Fruit fly (Drosophila melanogaster) whole organism, prepupa: ENCODE data around the gene Alg12.

Experiments used
- Blimp-1 ChIP-seq: fragments of 200-800 bp; sonication (Bioruptor generic); optimal IDR thresholded peaks from 3 replicates; lab custom pipeline; 2017; ENCODE audit warnings: missing biosample characterization, missing genetic modification characterization, mild to moderate bottlenecking, moderate library complexity, missing genetic modification reagents
- CG10631 ChIP-seq: fragments of 200-800 bp; sonication (Bioruptor generic); optimal IDR thresholded peaks from 2 replicates; lab custom pipeline; 2016; ENCODE audit warnings: missing biosample characterization, missing genetic modification characterization
- CG10669 ChIP-seq: fragments of 200-800 bp; sonication (Bioruptor generic); optimal IDR thresholded peaks from 3 replicates; lab custom pipeline; 2018; ENCODE audit warnings: missing biosample characterization, mild to moderate bottlenecking, missing genetic modification characterization, moderate library complexity
- CG11762 ChIP-seq: fragments of 200-800 bp; sonication (Bioruptor generic); optimal IDR thresholded peaks from 3 replicates; lab custom pipeline; 2016; ENCODE audit warnings: missing biosample characterization, missing genetic modification characterization; ENCODE audit not compliant: insufficient read depth
- CG15336 ChIP-seq: fragments of 200-800 bp; sonication (Bioruptor generic); IDR thresholded peaks from 2 replicates; pipeline ENCODE4 v1.3.6; 2022; ENCODE audit warnings: missing biosample characterization, missing genetic modification characterization
- CG16779 ChIP-seq: fragments of 200-800 bp; sonication (Bioruptor generic); optimal IDR thresholded peaks from 3 replicates; lab custom pipeline; 2017; ENCODE audit warnings: missing biosample characterization, mild to moderate bottlenecking, missing genetic modification characterization
- CG3032 ChIP-seq: fragments of 200-800 bp; optimal IDR thresholded peaks from 2 replicates; lab custom pipeline; 2019; ENCODE audit warnings: missing biosample characterization, mild to moderate bottlenecking, missing genetic modification characterization, moderate library complexity
- CG31627 ChIP-seq: fragments of 200-800 bp; sonication (Bioruptor generic); optimal IDR thresholded peaks from 3 replicates; lab custom pipeline; 2016; ENCODE audit warnings: missing biosample characterization, missing genetic modification characterization
- CG32006 ChIP-seq: fragments of 200-800 bp; sonication (Bioruptor generic); optimal IDR thresholded peaks from 3 replicates; lab custom pipeline; 2017; ENCODE audit warnings: missing biosample characterization, mild to moderate bottlenecking, missing genetic modification characterization
- CG3919 ChIP-seq: fragments of 200-800 bp; sonication (Bioruptor generic); optimal IDR thresholded peaks from 3 replicates; lab custom pipeline; 2016; ENCODE audit warnings: missing biosample characterization, missing genetic modification characterization
- CG4318 ChIP-seq: fragments of 200-800 bp; sonication (Bioruptor generic); optimal IDR thresholded peaks from 3 replicates; lab custom pipeline; 2017; ENCODE audit warnings: missing biosample characterization, mild to moderate bottlenecking, missing genetic modification characterization
- CG6163 ChIP-seq: fragments of 200-800 bp; sonication (Bioruptor generic); IDR thresholded peaks from 3 replicates; pipeline ENCODE4 v1.3.6; 2022; ENCODE audit warnings: missing biosample characterization, missing genetic modification characterization
- CG6792 ChIP-seq: fragments of 200-800 bp; sonication (Bioruptor generic); optimal IDR thresholded peaks from 3 replicates; lab custom pipeline; 2016; ENCODE audit warnings: missing biosample characterization, missing genetic modification characterization
- CG6808 ChIP-seq: fragments of 200-800 bp; sonication (Bioruptor generic); optimal IDR thresholded peaks from 3 replicates; lab custom pipeline; 2017; ENCODE audit warnings: missing biosample characterization, missing genetic modification characterization, mild to moderate bottlenecking, moderate library complexity, missing genetic modification reagents
- CG6854 ChIP-seq: fragments of 200-800 bp; sonication (Bioruptor generic); optimal IDR thresholded peaks from 2 replicates; lab custom pipeline; 2017; ENCODE audit warnings: missing biosample characterization, mild to moderate bottlenecking, missing genetic modification characterization
- CG8119 ChIP-seq: fragments of 200-800 bp; sonication (Bioruptor generic); IDR thresholded peaks from 3 replicates; pipeline ENCODE4 v1.3.6; 2022; ENCODE audit warnings: missing biosample characterization, missing genetic modification characterization
- CG8632 ChIP-seq: fragments of 200-800 bp; sonication (Bioruptor generic); optimal IDR thresholded peaks from 3 replicates; lab custom pipeline; 2016; ENCODE audit warnings: missing biosample characterization, missing genetic modification characterization
- Eip78C ChIP-seq: fragments of 200-800 bp; sonication (Bioruptor generic); peaks from one replicate; lab custom pipeline; 2016; ENCODE audit warnings: missing biosample characterization, missing genetic modification characterization
- Ets21C ChIP-seq: fragments of 200-800 bp; sonication (Bioruptor generic); optimal IDR thresholded peaks from 3 replicates; lab custom pipeline; 2016; ENCODE audit warnings: missing biosample characterization, missing genetic modification characterization
- Ets96B ChIP-seq: fragments of 200-800 bp; optimal IDR thresholded peaks from 2 replicates; lab custom pipeline; 2019; ENCODE audit warnings: missing biosample characterization, mild to moderate bottlenecking, missing genetic modification characterization, moderate library complexity
- Gug ChIP-seq: fragments of 200-800 bp; sonication (Bioruptor generic); IDR thresholded peaks from 2 replicates; pipeline ENCODE4 v1.3.6; 2022; ENCODE audit warnings: missing biosample characterization, missing genetic modification characterization
- Hr38 ChIP-seq: sonication (Bioruptor generic); optimal IDR thresholded peaks from 2 replicates; lab custom pipeline; 2016; ENCODE audit warnings: missing biosample characterization, missing genetic modification characterization
- Hr39 ChIP-seq: fragments of 200-800 bp; sonication (Bioruptor generic); optimal IDR thresholded peaks from 2 replicates; lab custom pipeline; 2016; ENCODE audit warnings: missing biosample characterization, missing genetic modification characterization
- Hr4 ChIP-seq: fragments of 200-800 bp; sonication (Bioruptor generic); optimal IDR thresholded peaks from 3 replicates; lab custom pipeline; 2016; ENCODE audit warnings: missing biosample characterization, missing genetic modification characterization
- Met ChIP-seq: fragments of 200-800 bp; sonication (Bioruptor generic); optimal IDR thresholded peaks from 3 replicates; lab custom pipeline; 2016; ENCODE audit warnings: missing biosample characterization, missing genetic modification characterization
- Smox ChIP-seq: fragments of 200-800 bp; sonication (Bioruptor generic); optimal IDR thresholded peaks from 3 replicates; lab custom pipeline; 2016; ENCODE audit warnings: missing biosample characterization, missing genetic modification characterization
- Sox14 ChIP-seq: fragments of 200-800 bp; sonication (Bioruptor generic); optimal IDR thresholded peaks from 3 replicates; lab custom pipeline; 2016; ENCODE audit warnings: missing biosample characterization, missing genetic modification characterization
- Sox15 ChIP-seq: fragments of 200-800 bp; sonication (Bioruptor generic); optimal IDR thresholded peaks from 3 replicates; lab custom pipeline; 2016; ENCODE audit warnings: missing biosample characterization, missing genetic modification characterization
- achi ChIP-seq: fragments of 200-800 bp; sonication (Bioruptor generic); optimal IDR thresholded peaks from 3 replicates; lab custom pipeline; 2016; ENCODE audit warnings: missing biosample characterization, missing genetic modification characterization
- acj6 ChIP-seq: fragments of 200-800 bp; sonication (Bioruptor generic); optimal IDR thresholded peaks from 3 replicates; lab custom pipeline; 2016; ENCODE audit warnings: missing biosample characterization, missing genetic modification characterization
- cyc ChIP-seq: fragments of 200-800 bp; sonication (Bioruptor generic); optimal IDR thresholded peaks from 3 replicates; lab custom pipeline; 2016; ENCODE audit warnings: missing biosample characterization, missing genetic modification characterization
- dac ChIP-seq: fragments of 200-800 bp; sonication (Bioruptor generic); optimal IDR thresholded peaks from 2 replicates; lab custom pipeline; 2017; ENCODE audit warnings: missing biosample characterization, mild to moderate bottlenecking, missing genetic modification characterization
- dsx ChIP-seq: fragments of 200-800 bp; optimal IDR thresholded peaks from 3 replicates; lab custom pipeline; 2019; ENCODE audit warnings: missing biosample characterization, mild to moderate bottlenecking, missing genetic modification characterization, moderate library complexity; ENCODE audit not compliant: poor library complexity, severe bottlenecking
- esn ChIP-seq: fragments of 200-800 bp; sonication (Bioruptor generic); optimal IDR thresholded peaks from 2 replicates; lab custom pipeline; 2016; ENCODE audit warnings: missing biosample characterization, mild to moderate bottlenecking, missing genetic modification characterization, moderate library complexity
- fd59A ChIP-seq: fragments of 200-800 bp; sonication (Bioruptor generic); optimal IDR thresholded peaks from 2 replicates; lab custom pipeline; 2017; ENCODE audit warnings: missing biosample characterization, mild to moderate bottlenecking, missing genetic modification characterization, missing genetic modification reagents
- fd85E ChIP-seq: fragments of 200-800 bp; sonication (Bioruptor generic); optimal IDR thresholded peaks from 3 replicates; lab custom pipeline; 2016; ENCODE audit warnings: missing biosample characterization, missing genetic modification characterization
- fkh ChIP-seq: fragments of 200-800 bp; sonication (Bioruptor generic); optimal IDR thresholded peaks from 3 replicates; lab custom pipeline; 2017; ENCODE audit warnings: missing biosample characterization, mild to moderate bottlenecking, missing genetic modification characterization, moderate library complexity
- lz ChIP-seq: fragments of 200-800 bp; sonication (Bioruptor generic); optimal IDR thresholded peaks from 3 replicates; lab custom pipeline; 2016; ENCODE audit warnings: missing biosample characterization, missing genetic modification characterization
- pdm3 ChIP-seq: fragments of 200-800 bp; sonication (Bioruptor generic); optimal IDR thresholded peaks from 3 replicates; lab custom pipeline; 2016; ENCODE audit warnings: missing biosample characterization, missing genetic modification characterization
- salr ChIP-seq, 2 experiments: fragments of 200-800 bp; sonication (Bioruptor generic); optimal IDR thresholded peaks; 3 replicates each; lab custom pipeline; 2016 to 2018; ENCODE audit warnings: missing biosample characterization in 2 of 2, missing genetic modification characterization in 2 of 2, mild to moderate bottlenecking in 1 of 2
- svp ChIP-seq: fragments of 200-800 bp; sonication (Bioruptor generic); peaks from one replicate; lab custom pipeline; 2016; ENCODE audit warnings: missing biosample characterization, missing genetic modification characterization
- topi ChIP-seq: fragments of 200-800 bp; sonication (Bioruptor generic); optimal IDR thresholded peaks from 3 replicates; lab custom pipeline; 2016; ENCODE audit warnings: missing biosample characterization, missing genetic modification characterization
- vri ChIP-seq: fragments of 200-800 bp; sonication (Bioruptor generic); optimal IDR thresholded peaks from 3 replicates; lab custom pipeline; 2016; ENCODE audit warnings: missing biosample characterization, mild to moderate bottlenecking, missing genetic modification characterization

Alg12 gene

DNA sequence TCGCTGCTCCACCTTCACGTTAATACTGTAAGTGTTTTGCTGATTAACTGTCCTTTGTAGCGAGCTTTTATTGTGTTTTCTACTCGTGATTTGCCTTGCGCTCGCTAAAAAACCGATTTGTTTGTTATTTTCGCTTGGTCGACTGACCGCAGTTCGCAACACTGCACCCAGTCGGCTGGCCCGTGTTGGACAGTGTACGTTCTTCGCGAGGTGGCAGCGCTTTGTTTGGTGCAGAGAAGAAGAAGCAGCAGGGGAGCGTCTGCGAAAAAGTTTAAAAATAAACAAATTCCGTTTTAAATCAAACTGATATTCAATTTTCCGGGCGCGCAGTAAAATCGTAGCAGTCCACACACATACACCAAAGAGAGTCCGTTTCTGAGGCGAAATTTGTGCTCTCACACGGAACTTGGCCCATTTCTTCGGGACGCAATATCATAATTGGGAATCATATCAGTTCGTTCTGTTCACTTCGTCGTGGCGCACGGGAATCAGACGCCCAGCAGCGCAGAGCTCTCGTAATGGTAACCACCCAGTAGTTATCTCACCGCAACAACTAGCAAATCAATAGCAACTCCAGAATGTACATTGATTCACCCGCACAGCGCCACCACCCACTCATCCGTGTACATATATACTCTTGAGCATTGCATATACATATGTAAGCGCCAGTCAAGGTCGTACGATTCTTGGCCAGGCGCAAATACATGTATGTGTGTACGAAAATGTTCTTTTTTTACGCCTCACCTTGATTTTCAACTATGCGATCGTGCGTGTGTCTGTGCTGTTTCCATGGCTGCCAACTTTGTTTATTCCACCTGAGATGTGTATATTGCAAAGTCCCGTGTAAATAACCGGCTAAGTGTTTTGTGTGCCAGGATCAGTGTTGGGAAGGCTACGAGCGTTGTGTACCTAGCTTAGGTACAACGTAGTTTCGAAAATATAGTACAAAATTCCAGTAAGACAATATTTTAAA, 11.6 kb downstream of the Alg12 start, which contains the start of gene Naa80 (continued):
- TF ChIP-seq pdm3 (no peak), CG6163 (GFP tag; lab: Robert Waterston, UW) (peak; percentile 59; the same call in 2 of the 3 replicates), Ets96B (no peak), Sox15 (GFP tag; lab: Kevin White, UChicago) (peak; percentile 24), CG10669 (peak; percentile 54), CG3032 (tag; lab: Kevin White, UChicago) (peak; percentile 38), CG6854 (GFP tag; lab: Kevin White, UChicago) (no peak), fd59A (peak; percentile 20), Blimp-1 (no peak), acj6 (GFP tag; lab: Kevin White, UChicago) (peak; percentile 44), Hr4 (GFP tag; lab: Kevin White, UChicago) (no peak), salr (GFP tag; optimal IDR thresholded peaks at IDR 0.05; lab: Kevin White, UChicago) (peak in 1 of 2 experiments; percentile 56), CG10631 (peak; percentile 75), CG8632 (GFP tag; lab: Kevin White, UChicago) (peak; percentile 46), Met (GFP tag; lab: Kevin White, UChicago) (no peak), CG16779 (tag; lab: Kevin White, UChicago) (no peak), Sox14 (GFP tag; lab: Kevin White, UChicago) (peak; percentile 83), cyc (GFP tag; lab: Kevin White, UChicago) (peak; percentile 73), esn (GFP tag; lab: Kevin White, UChicago) (peak; percentile 68), dac (no peak), Gug (no peak)

DNA sequence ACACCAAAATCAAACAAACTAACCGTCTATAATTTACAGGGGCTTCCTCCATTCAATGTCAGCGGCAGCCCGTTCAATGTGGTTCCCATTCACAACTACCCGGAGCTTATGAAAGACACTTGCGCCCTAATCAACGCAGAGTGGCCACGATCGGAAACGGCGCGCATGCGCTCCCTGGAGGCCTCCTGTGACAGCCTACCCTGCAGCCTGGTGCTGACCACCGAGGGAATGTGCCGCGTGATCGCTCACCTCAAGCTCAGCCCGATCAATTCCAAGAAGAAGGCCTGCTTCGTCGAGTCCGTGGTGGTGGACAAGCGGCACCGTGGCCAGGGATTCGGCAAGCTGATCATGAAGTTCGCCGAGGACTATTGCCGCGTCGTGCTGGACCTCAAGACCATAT, 12.6 kb downstream of the Alg12 start, which contains the start of gene MED6:
Gene MED6 (minus strand): TSS at position 101 of the 400 bp plus-strand sequence.
- TF ChIP-seq lz (GFP tag; lab: Kevin White, UChicago) (no peak), cyc (GFP tag; lab: Kevin White, UChicago) (no peak), CG4318 (GFP tag; lab: Kevin White, UChicago) (no peak), CG32006 (GFP tag; lab: Kevin White, UChicago) (no peak), CG15336 (GFP tag; lab: Robert Waterston, UW) (no peak), fkh (no peak), CG6792 (GFP tag; lab: Kevin White, UChicago) (no peak), pdm3 (no peak), Ets21C (GFP tag; lab: Kevin White, UChicago) (no peak), CG8119 (no peak), Sox15 (GFP tag; lab: Kevin White, UChicago) (no peak), svp (GFP tag; lab: Kevin White, UChicago) (no peak), topi (no peak), CG10669 (no peak), Smox (no peak)

DNA sequence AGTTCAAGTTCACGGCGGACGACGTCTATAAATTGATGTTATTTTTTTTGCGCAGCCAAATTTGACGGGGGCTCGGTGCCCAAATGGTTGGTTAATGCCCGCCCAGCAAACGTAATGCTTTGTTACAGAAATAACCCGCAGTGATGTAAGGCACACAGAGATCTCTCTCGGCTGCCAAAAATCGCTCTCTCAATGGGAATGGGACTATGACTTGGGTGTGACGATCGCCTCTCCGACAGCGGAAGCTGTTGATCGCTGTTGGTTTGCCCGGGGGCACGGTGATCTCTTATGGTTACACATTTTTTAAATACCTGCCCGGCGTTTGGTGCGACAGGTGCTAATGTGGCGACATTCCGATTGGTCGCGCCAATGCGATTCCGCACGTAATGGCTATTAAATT, 13.8 kb downstream of the Alg12 start:
- no peak for TF ChIP-seq acj6 (GFP tag; lab: Kevin White, UChicago)
- peak; percentile 63 for TF ChIP-seq vri

DNA sequence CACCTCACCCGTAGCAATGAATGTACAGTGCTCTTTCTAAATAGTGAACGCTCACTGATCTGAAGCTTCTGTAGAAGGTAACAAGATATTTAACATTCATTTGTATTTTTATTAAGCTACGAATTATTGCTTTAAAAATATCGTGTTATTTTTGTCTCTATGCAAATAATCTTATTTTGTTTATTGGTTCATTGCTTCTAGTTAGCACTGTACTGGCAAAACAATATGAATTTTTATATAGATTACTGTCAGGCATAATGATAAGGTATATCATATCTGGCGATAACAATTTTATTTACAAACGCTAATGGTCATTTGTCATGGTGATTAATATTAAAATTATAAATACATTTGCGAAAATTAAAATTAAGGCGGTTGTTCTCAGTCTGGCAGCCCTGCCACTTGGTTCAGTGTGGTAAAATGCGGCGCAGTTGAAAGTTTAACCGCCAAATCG, 15.3 kb downstream of the Alg12 start, which contains the start of gene CG9471:
Gene CG9471 (minus strand): TSS at position 24 of the 454 bp plus-strand sequence.
- TF ChIP-seq achi (GFP tag; lab: Kevin White, UChicago) (peak; percentile 95), dsx (GFP tag; lab: Kevin White, UChicago) (peak; percentile 93), dac (peak; percentile 60), CG32006 (GFP tag; lab: Kevin White, UChicago) (peak; percentile 90), Sox14 (GFP tag; lab: Kevin White, UChicago) (peak; percentile 97), Eip78C (GFP tag; lab: Kevin White, UChicago) (peak; percentile 99), Hr38 (GFP tag; lab: Kevin White, UChicago) (peak; percentile 31), CG31627 (GFP tag; lab: Kevin White, UChicago) (peak; percentile 97), CG6808 (GFP tag; lab: Kevin White, UChicago) (peak; percentile 87), Ets21C (GFP tag; lab: Kevin White, UChicago) (peak; percentile 94), fd85E (GFP tag; lab: Kevin White, UChicago) (peak; percentile 83), CG11762 (peak; percentile 94), CG3919 (GFP tag; lab: Kevin White, UChicago) (peak; percentile 96), CG8632 (GFP tag; lab: Kevin White, UChicago) (peak; percentile 96), esn (GFP tag; lab: Kevin White, UChicago) (peak; percentile 98), vri (peak; percentile 98), CG4318 (GFP tag; lab: Kevin White, UChicago) (no peak), Met (GFP tag; lab: Kevin White, UChicago) (peak; percentile 97), CG6854 (GFP tag; lab: Kevin White, UChicago) (peak; percentile 87), acj6 (GFP tag; lab: Kevin White, UChicago) (peak; percentile 96), Hr39 (GFP tag; lab: Kevin White, UChicago) (peak; percentile 97), Blimp-1 (peak; percentile 81)
